Worm (Caenorhabditis elegans) whole organism, young adult: ENCODE measurements around the gene Y14H12A.2.

Source experiments
- C06A6.2 ChIP-seq: fragments of 200-800 bp; sonication (Bioruptor generic); conservative IDR thresholded peaks from 2 replicates; pipeline ENCODE4 v1.3.6; 2022; ENCODE audit warnings: missing genetic modification characterization, missing compliant biosample characterization
- F22D6.2 ChIP-seq: sonication (generic microtip); optimal IDR thresholded peaks from 2 replicates; lab custom pipeline; 2016; ENCODE audit warnings: mild to moderate bottlenecking, missing genetic modification characterization, missing compliant biosample characterization
- F37B4.10 ChIP-seq: fragments of 200-800 bp; sonication (Bioruptor generic); IDR thresholded peaks from 2 replicates; pipeline ENCODE4 v1.3.6; 2022; ENCODE audit warnings: missing genetic modification characterization, missing compliant biosample characterization
- K11D2.4 ChIP-seq: fragments of 200-800 bp; sonication (Bioruptor generic); IDR thresholded peaks from 2 replicates; pipeline ENCODE4 v1.3.6; 2022; ENCODE audit warnings: missing genetic modification reagents, missing genetic modification characterization, missing compliant biosample characterization
- Y53F4B.3 ChIP-seq: fragments of 200-800 bp; sonication (Bioruptor generic); IDR thresholded peaks from 2 replicates; pipeline ENCODE4 v1.3.6; 2022; ENCODE audit warnings: missing genetic modification reagents, missing genetic modification characterization, missing compliant biosample characterization
- Y56A3A.18 ChIP-seq: fragments of 200-800 bp; sonication (Bioruptor generic); IDR thresholded peaks from 2 replicates; pipeline ENCODE4 v1.3.6; 2022; ENCODE audit warnings: missing genetic modification reagents, missing genetic modification characterization, missing compliant biosample characterization
- Y79H2A.3 ChIP-seq: fragments of 200-800 bp; sonication (Bioruptor generic); conservative IDR thresholded peaks from 2 replicates; pipeline ENCODE4 v1.3.6; 2022; ENCODE audit warnings: missing genetic modification reagents, missing genetic modification characterization, missing compliant biosample characterization
- aptf-2 ChIP-seq: fragments of 200-800 bp; sonication (Bioruptor generic); conservative IDR thresholded peaks from 2 replicates; pipeline ENCODE4 v1.3.6; 2022; ENCODE audit warnings: missing genetic modification reagents, missing genetic modification characterization, missing compliant biosample characterization
- aptf-3 ChIP-seq: fragments of 200-800 bp; sonication (Bioruptor generic); IDR thresholded peaks from 2 replicates; pipeline ENCODE4 v1.3.6; 2022; ENCODE audit warnings: missing genetic modification characterization, missing compliant biosample characterization
- attf-5 ChIP-seq: fragments of 200-800 bp; sonication (Bioruptor generic); optimal IDR thresholded peaks from 2 replicates; lab custom pipeline; 2018; ENCODE audit warnings: mild to moderate bottlenecking, missing genetic modification characterization, missing compliant biosample characterization
- ceh-100 ChIP-seq: fragments of 200-800 bp; sonication (Bioruptor generic); IDR thresholded peaks from 2 replicates; pipeline ENCODE4 v1.3.6; 2022; ENCODE audit warnings: missing genetic modification reagents, missing genetic modification characterization, missing compliant biosample characterization
- ceh-40 ChIP-seq: fragments of 200-800 bp; sonication (Bioruptor generic); IDR thresholded peaks from 2 replicates; pipeline ENCODE4 v1.3.6; 2022; ENCODE audit warnings: missing genetic modification characterization, missing compliant biosample characterization
- ceh-91 ChIP-seq: fragments of 200-800 bp; sonication (Bioruptor generic); IDR thresholded peaks from 2 replicates; pipeline ENCODE4 v1.3.6; 2022; ENCODE audit warnings: missing genetic modification reagents, missing genetic modification characterization, missing compliant biosample characterization
- efl-1 ChIP-seq: fragments of 150-350 bp; optimal IDR thresholded peaks from 2 replicates; lab custom pipeline; 2014; ENCODE audit warnings: missing biosample characterization, missing genetic modification reagents, missing genetic modification characterization
- egl-44 ChIP-seq: fragments of 200-800 bp; sonication (Bioruptor generic); IDR thresholded peaks from 2 replicates; pipeline ENCODE4 v1.3.6; 2022; ENCODE audit warnings: missing genetic modification reagents, missing genetic modification characterization, missing compliant biosample characterization
- ets-4 ChIP-seq: fragments of 200-800 bp; sonication (Bioruptor generic); optimal IDR thresholded peaks from 2 replicates; lab custom pipeline; 2018; ENCODE audit warnings: mild to moderate bottlenecking, missing genetic modification characterization, missing compliant biosample characterization
- fkh-3 ChIP-seq: sonication (generic microtip); optimal IDR thresholded peaks from 2 replicates; lab custom pipeline; 2016; ENCODE audit warnings: mild to moderate bottlenecking, missing genetic modification characterization, missing compliant biosample characterization
- hlh-26 ChIP-seq: fragments of 200-800 bp; sonication (Bioruptor generic); conservative IDR thresholded peaks from 2 replicates; pipeline ENCODE4 v1.3.6; 2022; ENCODE audit warnings: missing genetic modification reagents, missing genetic modification characterization, missing compliant biosample characterization
- hrde-1 ChIP-seq: sonication (generic microtip); optimal IDR thresholded peaks from 2 replicates; lab custom pipeline; 2016; ENCODE audit warnings: missing genetic modification characterization, mild to moderate bottlenecking, missing compliant biosample characterization, moderate library complexity, missing genotype, missing genetic modification reagents, borderline replicate concordance
- let-526 ChIP-seq: fragments of 200-800 bp; sonication (Bioruptor generic); IDR thresholded peaks from 2 replicates; pipeline ENCODE4 v1.3.6; 2022; ENCODE audit warnings: missing genetic modification reagents, missing genetic modification characterization, missing compliant biosample characterization
- madf-10 ChIP-seq: sonication (generic microtip); optimal IDR thresholded peaks from 2 replicates; lab custom pipeline; 2016; ENCODE audit warnings: mild to moderate bottlenecking, missing genetic modification characterization, missing compliant biosample characterization
- madf-8 ChIP-seq: fragments of 200-800 bp; sonication (Bioruptor generic); conservative IDR thresholded peaks from 2 replicates; pipeline ENCODE4 v1.3.6; 2022; ENCODE audit warnings: missing genetic modification reagents, missing genetic modification characterization, missing compliant biosample characterization
- nfya-2 ChIP-seq: fragments of 200-800 bp; sonication (Bioruptor generic); IDR thresholded peaks from 2 replicates; pipeline ENCODE4 v1.3.6; 2022; ENCODE audit warnings: missing genetic modification reagents, missing genetic modification characterization, missing compliant biosample characterization
- nhr-27 ChIP-seq: fragments of 200-800 bp; sonication (Bioruptor generic); optimal IDR thresholded peaks from 2 replicates; lab custom pipeline; 2018; ENCODE audit warnings: mild to moderate bottlenecking, missing genetic modification characterization, moderate library complexity, missing compliant biosample characterization
- nhr-80 ChIP-seq: sonication (generic microtip); optimal IDR thresholded peaks from 2 replicates; lab custom pipeline; 2016; ENCODE audit warnings: missing genetic modification characterization, missing compliant biosample characterization
- rec-8 ChIP-seq, 2 experiments: sonication (generic microtip); optimal IDR thresholded peaks; 2 replicates each; lab custom pipeline; 2016; ENCODE audit warnings: mild to moderate bottlenecking in 2 of 2, missing genetic modification characterization in 2 of 2, missing genetic modification reagents in 2 of 2, missing genotype in 2 of 2, missing biosample characterization in 1 of 2, missing compliant biosample characterization in 1 of 2, moderate library complexity in 1 of 2
- repo-1 ChIP-seq: sonication (generic microtip); optimal IDR thresholded peaks from 2 replicates; lab custom pipeline; 2017; ENCODE audit warnings: mild to moderate bottlenecking, missing genetic modification characterization, missing compliant biosample characterization
- snpc-1.3 ChIP-seq: sonication (generic microtip); optimal IDR thresholded peaks from 2 replicates; lab custom pipeline; 2017; ENCODE audit warnings: missing genetic modification characterization, mild to moderate bottlenecking, missing compliant biosample characterization, antibody characterized with exemption, moderate library complexity, missing genotype, missing genetic modification reagents; ENCODE audit not compliant: insufficient read depth
- snpc-3.4 ChIP-seq: sonication (generic microtip); optimal IDR thresholded peaks from 2 replicates; lab custom pipeline; 2017; ENCODE audit warnings: missing genetic modification characterization, mild to moderate bottlenecking, missing compliant biosample characterization, antibody characterized with exemption, moderate library complexity, missing genotype, missing genetic modification reagents
- snpc-4 ChIP-seq, 5 experiments: fragments of 150-350 bp in 1 of 5; sonication (generic microtip) in 4 of 5; optimal IDR thresholded peaks; 2 replicates each; lab custom pipeline; 2014 to 2018; ENCODE audit warnings: missing genetic modification characterization in 5 of 5, missing biosample characterization in 3 of 5, antibody characterized with exemption in 2 of 5, mild to moderate bottlenecking in 2 of 5, missing compliant biosample characterization in 2 of 5, missing genotype in 2 of 5, moderate library complexity in 2 of 5, missing genetic modification reagents in 1 of 5
- tbx-9 ChIP-seq: sonication (generic microtip); optimal IDR thresholded peaks from 2 replicates; lab custom pipeline; 2016; ENCODE audit warnings: borderline replicate concordance, missing genetic modification characterization, inconsistent platforms, missing compliant biosample characterization
- zfh-2 ChIP-seq: fragments of 200-800 bp; sonication (Bioruptor generic); conservative IDR thresholded peaks from 2 replicates; pipeline ENCODE4 v1.3.6; 2022; ENCODE audit warnings: missing genetic modification reagents, missing genetic modification characterization, missing compliant biosample characterization

Y14H12A.2 gene

DNA sequence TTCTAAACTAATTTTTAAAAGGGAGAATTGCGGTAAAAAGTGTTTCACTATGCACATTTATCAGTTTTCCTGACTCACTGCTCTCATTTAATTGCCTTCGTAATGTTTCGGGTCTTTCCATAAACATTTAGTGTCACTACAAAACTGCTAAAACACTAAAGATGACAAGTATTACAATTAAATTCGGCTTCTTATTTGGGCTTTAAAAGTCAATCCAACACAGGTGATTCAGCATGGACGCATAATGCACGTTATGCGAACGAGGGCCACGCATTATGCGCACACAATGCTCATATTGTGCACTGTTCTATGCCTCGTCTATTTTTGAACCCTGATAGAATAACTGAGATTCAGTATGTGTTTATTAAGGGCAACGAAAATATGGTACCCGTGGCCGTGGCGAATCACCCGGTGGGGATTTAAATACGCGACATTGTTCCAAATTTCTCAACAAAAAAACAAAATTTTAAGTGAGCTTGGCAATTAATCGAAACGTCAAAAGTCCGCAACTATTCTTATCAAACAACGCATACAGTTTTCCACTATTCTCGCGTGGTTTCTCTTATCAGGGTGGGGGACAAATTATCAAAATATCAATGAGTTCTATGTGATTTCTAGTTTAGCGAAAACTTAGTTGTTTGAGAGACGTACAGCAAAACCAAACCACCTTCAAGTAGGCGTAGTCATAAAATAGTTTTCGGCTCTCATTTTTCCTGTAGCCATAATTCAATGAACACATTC is at the start of gene Y14H12A.2:
Gene Y14H12A.2, minus strand, starts transcription at position 51 of the 741 bp plus-strand sequence.
- TF ChIP-seq nhr-80 (tag; lab: Kevin White, UChicago) (peak; percentile 80), fkh-3 (no peak), aptf-3 (GFP tag; lab: Robert Waterston, UW) (no peak), hlh-26 (GFP tag; lab: Robert Waterston, UW) (no peak)

DNA sequence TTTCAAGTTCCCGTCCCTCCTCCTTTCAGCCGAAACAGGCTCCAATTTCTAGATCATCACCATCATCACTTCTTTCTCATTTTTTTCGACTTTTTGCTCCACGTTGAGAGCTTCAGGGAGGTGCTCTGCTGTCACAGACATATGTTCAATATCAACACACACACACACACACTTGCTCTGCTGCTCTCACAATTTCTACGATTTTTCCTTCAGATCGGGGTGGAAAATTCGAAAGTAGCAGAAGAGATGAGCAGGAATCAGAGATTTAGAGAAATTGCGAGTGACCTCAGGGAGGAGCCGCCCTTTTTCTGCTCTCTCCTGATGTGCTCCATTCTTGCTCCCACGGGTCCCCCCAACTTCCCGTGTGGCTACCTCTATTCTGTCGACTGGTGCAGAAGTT is 49.1 kb upstream of the Y14H12A.2 start, which contains the start of gene pqn-48:
Gene pqn-48, plus strand, starts transcription at position 344 of the 400 bp plus-strand sequence.
- TF ChIP-seq efl-1 (GFP tag; lab: Kevin White, UChicago) (no peak), snpc-1.3 (tag; lab: Kevin White, UChicago) (no peak), aptf-2 (GFP tag; lab: Robert Waterston, UW) (no peak), F22D6.2 (no peak), zfh-2 (GFP tag; lab: Robert Waterston, UW) (peak; percentile 60; the same call in 1 of the 2 replicates)
- TF ChIP-seq, all 124 proteins: peak for 1

ce11 chrII:4032293-4032692 is 42.8 kb upstream of the Y14H12A.2 start, which contains the start of gene K07D4.4:
K07D4.4 (minus strand) TSS chrII:4032393.
- TF ChIP-seq snpc-1.3 (tag; lab: Kevin White, UChicago): no peak
- TF ChIP-seq nhr-27 (tag; lab: Kevin White, UChicago): no peak
- TF ChIP-seq nfya-2: no peak
- TF ChIP-seq repo-1 (tag; lab: Kevin White, UChicago): no peak
- no peak for TF ChIP-seq Y53F4B.3 (GFP tag; lab: Robert Waterston, UW)
- TF ChIP-seq, all 124 proteins: peak for 0

ce11 chrII:4028276-4028675 is 38.8 kb upstream of the Y14H12A.2 start, which contains the start of gene K07D4.9:
K07D4.9 (plus strand) TSS chrII:4028576.
- TF ChIP-seq Y53F4B.3 (GFP tag; lab: Robert Waterston, UW) (no peak), snpc-4 (GFP tag; optimal IDR thresholded peaks at IDR 0.05; lab: Kevin White, UChicago) (no peak), snpc-4 (tag; optimal IDR thresholded peaks at IDR 0.05; lab: Kevin White, UChicago) (no peak), ets-4 (no peak), tbx-9 (tag; lab: Kevin White, UChicago) (no peak), Y79H2A.3 (no peak), rec-8 (tag; optimal IDR thresholded peaks at IDR 0.05; lab: Kevin White, UChicago) (no peak), snpc-3.4 (tag; lab: Kevin White, UChicago) (no peak), let-526 (GFP tag; lab: Robert Waterston, UW) (no peak), ceh-40 (no peak), Y56A3A.18 (GFP tag; lab: Robert Waterston, UW) (no peak), C06A6.2 (no peak), madf-8 (no peak), F37B4.10 (GFP tag; lab: Robert Waterston, UW) (no peak)

- TF ChIP-seq attf-5 (GFP tag; lab: Kevin White, UChicago): no peak
- TF ChIP-seq K11D2.4 (GFP tag; lab: Robert Waterston, UW): no peak
- TF ChIP-seq egl-44: no peak
- no peak for TF ChIP-seq ceh-100 (GFP tag; lab: Robert Waterston, UW)
- no peak for TF ChIP-seq hrde-1
- no peak for TF ChIP-seq ceh-91 (GFP tag; lab: Robert Waterston, UW)
- TF ChIP-seq madf-10 (tag; lab: Kevin White, UChicago): no peak
- no peak for TF ChIP-seq nfya-2
Measured at ce11 chrII:4025462-4025861, 36.0 kb upstream of the Y14H12A.2 start, which contains the start of gene K07D4.5. K07D4.5 (minus strand) TSS chrII:4025562.
